Fruit fly (Drosophila melanogaster) whole organism, prepupa: ENCODE data around the gene CG7017.
A peak's percentile ranks its signal among the peaks of the same experiment; 100 is the strongest.

Experiments used
- Blimp-1 ChIP-seq: fragments of 200-800 bp; sonication (Bioruptor generic); optimal IDR thresholded peaks from 3 replicates; lab custom pipeline; 2017; ENCODE audit warnings: missing biosample characterization, missing genetic modification characterization, mild to moderate bottlenecking, moderate library complexity, missing genetic modification reagents
- CG10631 ChIP-seq: fragments of 200-800 bp; sonication (Bioruptor generic); optimal IDR thresholded peaks from 2 replicates; lab custom pipeline; 2016; ENCODE audit warnings: missing biosample characterization, missing genetic modification characterization
- CG10669 ChIP-seq: fragments of 200-800 bp; sonication (Bioruptor generic); optimal IDR thresholded peaks from 3 replicates; lab custom pipeline; 2018; ENCODE audit warnings: missing biosample characterization, mild to moderate bottlenecking, missing genetic modification characterization, moderate library complexity
- CG11294 ChIP-seq: fragments of 200-800 bp; sonication (Bioruptor generic); IDR thresholded peaks from 2 replicates; pipeline ENCODE4 v1.3.6; 2022; ENCODE audit warnings: missing biosample characterization, missing genetic modification characterization
- CG11762 ChIP-seq: fragments of 200-800 bp; sonication (Bioruptor generic); optimal IDR thresholded peaks from 3 replicates; lab custom pipeline; 2016; ENCODE audit warnings: missing biosample characterization, missing genetic modification characterization; ENCODE audit not compliant: insufficient read depth
- CG15336 ChIP-seq: fragments of 200-800 bp; sonication (Bioruptor generic); IDR thresholded peaks from 2 replicates; pipeline ENCODE4 v1.3.6; 2022; ENCODE audit warnings: missing biosample characterization, missing genetic modification characterization
- CG1621 ChIP-seq: fragments of 200-800 bp; sonication (Bioruptor generic); optimal IDR thresholded peaks from 3 replicates; lab custom pipeline; 2018; ENCODE audit warnings: missing biosample characterization, mild to moderate bottlenecking, missing genetic modification characterization
- CG16779 ChIP-seq: fragments of 200-800 bp; sonication (Bioruptor generic); optimal IDR thresholded peaks from 3 replicates; lab custom pipeline; 2017; ENCODE audit warnings: missing biosample characterization, mild to moderate bottlenecking, missing genetic modification characterization
- CG3032 ChIP-seq: fragments of 200-800 bp; optimal IDR thresholded peaks from 2 replicates; lab custom pipeline; 2019; ENCODE audit warnings: missing biosample characterization, mild to moderate bottlenecking, missing genetic modification characterization, moderate library complexity
- CG31627 ChIP-seq: fragments of 200-800 bp; sonication (Bioruptor generic); optimal IDR thresholded peaks from 3 replicates; lab custom pipeline; 2016; ENCODE audit warnings: missing biosample characterization, missing genetic modification characterization
- CG34406 ChIP-seq: fragments of 200-800 bp; sonication (Bioruptor generic); optimal IDR thresholded peaks from 3 replicates; lab custom pipeline; 2016; ENCODE audit warnings: missing biosample characterization, missing genetic modification characterization
- CG3919 ChIP-seq: fragments of 200-800 bp; sonication (Bioruptor generic); optimal IDR thresholded peaks from 3 replicates; lab custom pipeline; 2016; ENCODE audit warnings: missing biosample characterization, missing genetic modification characterization
- CG4318 ChIP-seq: fragments of 200-800 bp; sonication (Bioruptor generic); optimal IDR thresholded peaks from 3 replicates; lab custom pipeline; 2017; ENCODE audit warnings: missing biosample characterization, mild to moderate bottlenecking, missing genetic modification characterization
- CG6163 ChIP-seq: fragments of 200-800 bp; sonication (Bioruptor generic); IDR thresholded peaks from 3 replicates; pipeline ENCODE4 v1.3.6; 2022; ENCODE audit warnings: missing biosample characterization, missing genetic modification characterization
- CG6792 ChIP-seq: fragments of 200-800 bp; sonication (Bioruptor generic); optimal IDR thresholded peaks from 3 replicates; lab custom pipeline; 2016; ENCODE audit warnings: missing biosample characterization, missing genetic modification characterization
- CG6808 ChIP-seq: fragments of 200-800 bp; sonication (Bioruptor generic); optimal IDR thresholded peaks from 3 replicates; lab custom pipeline; 2017; ENCODE audit warnings: missing biosample characterization, missing genetic modification characterization, mild to moderate bottlenecking, moderate library complexity, missing genetic modification reagents
- CG8119 ChIP-seq: fragments of 200-800 bp; sonication (Bioruptor generic); IDR thresholded peaks from 3 replicates; pipeline ENCODE4 v1.3.6; 2022; ENCODE audit warnings: missing biosample characterization, missing genetic modification characterization
- CG8319 ChIP-seq: fragments of 200-800 bp; sonication (Bioruptor generic); optimal IDR thresholded peaks from 3 replicates; lab custom pipeline; 2016; ENCODE audit warnings: missing biosample characterization, missing genetic modification characterization
- CG8632 ChIP-seq: fragments of 200-800 bp; sonication (Bioruptor generic); optimal IDR thresholded peaks from 3 replicates; lab custom pipeline; 2016; ENCODE audit warnings: missing biosample characterization, missing genetic modification characterization
- Eip75B ChIP-seq: fragments of 200-800 bp; sonication (Bioruptor generic); optimal IDR thresholded peaks from 3 replicates; lab custom pipeline; 2016; ENCODE audit warnings: missing biosample characterization, missing genetic modification characterization
- Eip93F ChIP-seq: fragments of 200-800 bp; sonication (Bioruptor generic); optimal IDR thresholded peaks from 2 replicates; lab custom pipeline; 2016; ENCODE audit warnings: missing biosample characterization, mild to moderate bottlenecking, missing genetic modification characterization
- Ets21C ChIP-seq: fragments of 200-800 bp; sonication (Bioruptor generic); optimal IDR thresholded peaks from 3 replicates; lab custom pipeline; 2016; ENCODE audit warnings: missing biosample characterization, missing genetic modification characterization
- Gug ChIP-seq: fragments of 200-800 bp; sonication (Bioruptor generic); IDR thresholded peaks from 2 replicates; pipeline ENCODE4 v1.3.6; 2022; ENCODE audit warnings: missing biosample characterization, missing genetic modification characterization
- Hr39 ChIP-seq: fragments of 200-800 bp; sonication (Bioruptor generic); optimal IDR thresholded peaks from 2 replicates; lab custom pipeline; 2016; ENCODE audit warnings: missing biosample characterization, missing genetic modification characterization
- Hr4 ChIP-seq: fragments of 200-800 bp; sonication (Bioruptor generic); optimal IDR thresholded peaks from 3 replicates; lab custom pipeline; 2016; ENCODE audit warnings: missing biosample characterization, missing genetic modification characterization
- Lpt ChIP-seq: fragments of 200-800 bp; sonication (Bioruptor generic); optimal IDR thresholded peaks from 3 replicates; lab custom pipeline; 2016; ENCODE audit warnings: missing biosample characterization, missing genetic modification characterization
- Met ChIP-seq: fragments of 200-800 bp; sonication (Bioruptor generic); optimal IDR thresholded peaks from 3 replicates; lab custom pipeline; 2016; ENCODE audit warnings: missing biosample characterization, missing genetic modification characterization
- OdsH ChIP-seq: fragments of 200-800 bp; sonication (Bioruptor generic); optimal IDR thresholded peaks from 3 replicates; lab custom pipeline; 2016; ENCODE audit warnings: missing biosample characterization, missing genetic modification characterization
- Smox ChIP-seq: fragments of 200-800 bp; sonication (Bioruptor generic); optimal IDR thresholded peaks from 3 replicates; lab custom pipeline; 2016; ENCODE audit warnings: missing biosample characterization, missing genetic modification characterization
- Sox15 ChIP-seq: fragments of 200-800 bp; sonication (Bioruptor generic); optimal IDR thresholded peaks from 3 replicates; lab custom pipeline; 2016; ENCODE audit warnings: missing biosample characterization, missing genetic modification characterization
- achi ChIP-seq: fragments of 200-800 bp; sonication (Bioruptor generic); optimal IDR thresholded peaks from 3 replicates; lab custom pipeline; 2016; ENCODE audit warnings: missing biosample characterization, missing genetic modification characterization
- acj6 ChIP-seq: fragments of 200-800 bp; sonication (Bioruptor generic); optimal IDR thresholded peaks from 3 replicates; lab custom pipeline; 2016; ENCODE audit warnings: missing biosample characterization, missing genetic modification characterization
- dac ChIP-seq: fragments of 200-800 bp; sonication (Bioruptor generic); optimal IDR thresholded peaks from 2 replicates; lab custom pipeline; 2017; ENCODE audit warnings: missing biosample characterization, mild to moderate bottlenecking, missing genetic modification characterization
- dsx ChIP-seq: fragments of 200-800 bp; optimal IDR thresholded peaks from 3 replicates; lab custom pipeline; 2019; ENCODE audit warnings: missing biosample characterization, mild to moderate bottlenecking, missing genetic modification characterization, moderate library complexity; ENCODE audit not compliant: poor library complexity, severe bottlenecking
- esn ChIP-seq: fragments of 200-800 bp; sonication (Bioruptor generic); optimal IDR thresholded peaks from 2 replicates; lab custom pipeline; 2016; ENCODE audit warnings: missing biosample characterization, mild to moderate bottlenecking, missing genetic modification characterization, moderate library complexity
- fd59A ChIP-seq: fragments of 200-800 bp; sonication (Bioruptor generic); optimal IDR thresholded peaks from 2 replicates; lab custom pipeline; 2017; ENCODE audit warnings: missing biosample characterization, mild to moderate bottlenecking, missing genetic modification characterization, missing genetic modification reagents
- fkh ChIP-seq: fragments of 200-800 bp; sonication (Bioruptor generic); optimal IDR thresholded peaks from 3 replicates; lab custom pipeline; 2017; ENCODE audit warnings: missing biosample characterization, mild to moderate bottlenecking, missing genetic modification characterization, moderate library complexity
- lz ChIP-seq: fragments of 200-800 bp; sonication (Bioruptor generic); optimal IDR thresholded peaks from 3 replicates; lab custom pipeline; 2016; ENCODE audit warnings: missing biosample characterization, missing genetic modification characterization
- pdm3 ChIP-seq: fragments of 200-800 bp; sonication (Bioruptor generic); optimal IDR thresholded peaks from 3 replicates; lab custom pipeline; 2016; ENCODE audit warnings: missing biosample characterization, missing genetic modification characterization
- salr ChIP-seq, 2 experiments: fragments of 200-800 bp; sonication (Bioruptor generic); optimal IDR thresholded peaks; 3 replicates each; lab custom pipeline; 2016 to 2018; ENCODE audit warnings: missing biosample characterization in 2 of 2, missing genetic modification characterization in 2 of 2, mild to moderate bottlenecking in 1 of 2
- spab ChIP-seq: fragments of 200-800 bp; sonication (Bioruptor generic); optimal IDR thresholded peaks from 2 replicates; lab custom pipeline; 2017; ENCODE audit warnings: missing biosample characterization, mild to moderate bottlenecking, missing genetic modification characterization, missing genetic modification reagents
- ss ChIP-seq, 2 experiments: fragments of 200-800 bp; sonication (Bioruptor generic); optimal IDR thresholded peaks; 2 replicates in 1 of 2; 3 replicates in 1 of 2; lab custom pipeline; 2017 to 2018; ENCODE audit warnings: mild to moderate bottlenecking in 2 of 2, missing biosample characterization in 2 of 2, missing genetic modification characterization in 2 of 2, moderate library complexity in 1 of 2
- svp ChIP-seq: fragments of 200-800 bp; sonication (Bioruptor generic); peaks from one replicate; lab custom pipeline; 2016; ENCODE audit warnings: missing biosample characterization, missing genetic modification characterization
- topi ChIP-seq: fragments of 200-800 bp; sonication (Bioruptor generic); optimal IDR thresholded peaks from 3 replicates; lab custom pipeline; 2016; ENCODE audit warnings: missing biosample characterization, missing genetic modification characterization
- vri ChIP-seq: fragments of 200-800 bp; sonication (Bioruptor generic); optimal IDR thresholded peaks from 3 replicates; lab custom pipeline; 2016; ENCODE audit warnings: missing biosample characterization, mild to moderate bottlenecking, missing genetic modification characterization

The CG7017 gene

dm6 chr3L:20197698-20198097, 14.2 kb downstream of the CG7017 start:
- TF ChIP-seq CG4318 (GFP tag; lab: Kevin White, UChicago) (no peak), acj6 (GFP tag; lab: Kevin White, UChicago) (no peak), vri (GFP tag; lab: Kevin White, UChicago) (peak; percentile 43), OdsH (GFP tag; lab: Kevin White, UChicago) (no peak), CG3919 (no peak), fkh (GFP tag; lab: Kevin White, UChicago) (peak; percentile 12), Eip93F (GFP tag; lab: Kevin White, UChicago) (peak; percentile 20), CG3032 (tag; lab: Kevin White, UChicago) (no peak)

DNA sequence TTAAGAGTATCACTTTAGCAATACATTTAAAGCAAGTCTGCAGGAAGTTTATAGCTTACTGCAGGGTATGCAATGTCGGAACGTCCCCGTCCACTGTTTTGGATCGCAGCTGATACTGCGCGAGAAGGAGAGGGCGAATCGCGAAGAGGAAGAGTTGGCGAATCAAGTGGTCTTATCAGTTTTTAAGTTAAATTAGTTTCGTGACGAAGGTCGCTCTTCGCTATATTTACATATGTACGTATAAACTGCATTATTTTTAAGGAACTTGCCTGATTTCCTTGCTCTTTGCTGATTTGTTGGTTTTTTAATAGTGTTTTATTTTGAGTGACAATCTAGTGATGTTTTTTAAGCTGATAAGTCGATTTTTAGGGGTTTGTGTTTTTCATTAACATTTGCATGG, 14.7 kb downstream of the CG7017 start:
- TF ChIP-seq CG10669 (no peak), Hr39 (GFP tag; lab: Kevin White, UChicago) (peak; percentile 19)

- TF ChIP-seq Lpt (no peak), CG11762 (no peak), CG16779 (tag; lab: Kevin White, UChicago) (no peak), vri (GFP tag; lab: Kevin White, UChicago) (no peak)
- TF ChIP-seq, all 60 proteins: peak for 0
Measured at dm6 chr3L:20196321-20196720, 15.6 kb downstream of the CG7017 start.

DNA sequence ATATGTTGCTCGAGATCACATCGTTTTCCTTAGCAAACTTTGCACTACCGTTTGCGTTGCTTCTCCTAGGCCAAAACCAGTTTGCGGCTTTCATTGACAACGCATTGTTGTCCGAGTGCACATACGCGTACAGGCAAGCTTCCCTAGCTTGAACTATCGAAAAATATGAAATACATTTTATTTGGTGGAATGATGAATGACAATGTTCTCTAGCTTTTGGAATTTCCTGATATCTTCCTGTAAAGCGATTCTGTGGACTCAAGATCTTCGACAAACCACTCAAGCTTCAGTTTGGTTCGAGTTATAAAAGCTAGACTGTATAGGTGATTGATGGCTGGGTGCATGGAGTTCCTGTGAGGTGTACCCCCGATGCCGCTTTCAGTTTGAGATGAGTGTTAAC, 16.0 kb downstream of the CG7017 start:
- TF ChIP-seq CG8319 (GFP tag; lab: Kevin White, UChicago) (peak; percentile 62), Eip93F (GFP tag; lab: Kevin White, UChicago) (no peak), Smox (GFP tag; lab: Kevin White, UChicago) (no peak), CG31627 (GFP tag; lab: Kevin White, UChicago) (no peak), CG8632 (GFP tag; lab: Kevin White, UChicago) (peak; percentile 57), Lpt (peak; percentile 86), CG6163 (GFP tag; lab: Robert Waterston, UW) (peak; percentile 92), CG4318 (GFP tag; lab: Kevin White, UChicago) (peak; percentile 84), Eip75B (GFP tag; lab: Kevin White, UChicago) (peak; percentile 87), CG11762 (peak; percentile 72), CG15336 (GFP tag; lab: Robert Waterston, UW) (peak; percentile 92), CG6808 (GFP tag; lab: Kevin White, UChicago) (peak; percentile 83), Ets21C (GFP tag; lab: Kevin White, UChicago) (no peak), svp (GFP tag; lab: Kevin White, UChicago) (no peak), CG3919 (peak; percentile 90), CG8119 (GFP tag; lab: Robert Waterston, UW) (peak; percentile 91), spab (GFP tag; lab: Kevin White, UChicago) (peak; percentile 85), OdsH (GFP tag; lab: Kevin White, UChicago) (peak; percentile 83), salr (GFP tag; optimal IDR thresholded peaks at IDR 0.05; lab: Kevin White, UChicago) (peak; percentile 76 to 82), Met (GFP tag; lab: Kevin White, UChicago) (no peak), Gug (GFP tag; lab: Robert Waterston, UW) (peak; percentile 74), ss (GFP tag; optimal IDR thresholded peaks at IDR 0.05; lab: Kevin White, UChicago) (peak; percentile 78 to 81), pdm3 (peak; percentile 85), Sox15 (peak; percentile 54), CG34406 (GFP tag; lab: Kevin White, UChicago) (peak; percentile 57), Hr39 (GFP tag; lab: Kevin White, UChicago) (peak; percentile 12), CG6792 (peak; percentile 74), CG11294 (peak; percentile 74), fd59A (GFP tag; lab: Kevin White, UChicago) (peak; percentile 79), CG16779 (tag; lab: Kevin White, UChicago) (peak; percentile 54), dac (peak; percentile 88), esn (peak; percentile 33), Hr4 (GFP tag; lab: Kevin White, UChicago) (peak; percentile 92), topi (GFP tag; lab: Kevin White, UChicago) (no peak), CG1621 (peak; percentile 84), CG10631 (peak; percentile 88), lz (no peak), dsx (peak; percentile 87), achi (peak; percentile 85), Blimp-1 (no peak)
